Worm (Caenorhabditis elegans): ENCODE results near the gene Y54F10AM.6.

DNA sequence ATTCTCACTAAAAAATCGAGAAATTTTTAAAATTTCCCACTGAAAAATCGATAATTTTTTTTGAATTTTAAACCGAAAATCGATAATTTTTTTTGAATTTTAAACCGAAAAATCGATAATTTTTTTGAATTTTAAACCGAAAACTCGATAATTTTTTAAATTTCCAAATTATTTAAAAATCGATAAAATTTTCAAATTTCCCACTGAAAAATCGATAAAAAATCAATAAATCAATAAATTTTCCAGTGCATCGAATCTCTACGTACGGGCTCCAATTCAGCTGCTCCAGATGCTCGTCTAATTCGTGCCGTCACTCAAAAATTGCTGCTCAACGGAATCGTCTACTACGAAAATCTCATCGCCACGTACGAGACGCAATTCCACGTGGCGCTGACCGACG lies 30.0 kb upstream of the Y54F10AM.6 start:
- no peak for TF ChIP-seq dao-5 (tag; optimal IDR thresholded peaks at IDR 0.05)
- TF ChIP-seq him-1 (tag; optimal IDR thresholded peaks at IDR 0.05), result no peak
- TF ChIP-seq W03F9.2 (tag; optimal IDR thresholded peaks at IDR 0.05), result no peak

All from whole organism, L4/young adult.